Worm (Caenorhabditis elegans): ENCODE data around the gene dnj-9.

The dnj-9 gene

DNA sequence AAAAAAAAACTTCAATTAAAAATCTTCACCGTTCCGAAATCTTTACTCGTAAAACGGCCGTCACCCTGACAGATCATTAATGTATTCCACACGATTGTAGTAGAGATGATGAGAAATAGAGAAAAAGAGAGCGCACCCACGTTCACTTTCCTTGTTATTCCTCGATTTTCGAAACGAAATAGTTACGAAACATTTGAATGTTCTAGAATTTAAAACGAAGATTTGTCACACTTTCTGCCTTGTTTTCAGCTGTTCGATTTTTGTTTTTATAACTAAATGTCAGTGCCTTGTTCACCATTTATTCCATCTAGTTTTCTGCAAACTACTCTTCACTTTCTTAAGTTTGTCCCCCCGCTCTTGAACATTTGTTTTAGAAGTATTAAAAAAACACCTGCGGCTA, 2.9 kb downstream of the dnj-9 start:
- TF ChIP-seq ceh-32 (tag; optimal IDR thresholded peaks at IDR 0.05; ENCODE audit: poor library complexity) (no peak), daf-16 (GFP tag; optimal IDR thresholded peaks at IDR 0.05) (no peak), daf-16 (tag; optimal IDR thresholded peaks at IDR 0.05) (peak; percentile 11), madf-9 (GFP tag; conservative IDR thresholded peaks at IDR 0.05) (no peak), mes-2 (tag; optimal IDR thresholded peaks at IDR 0.05; ENCODE audit: poor library complexity, severe bottlenecking) (no peak), F44E2.7 (GFP tag; IDR thresholded peaks at IDR 0.05) (no peak), ceh-28 (tag; optimal IDR thresholded peaks at IDR 0.05) (no peak), dpl-1 (GFP tag; optimal IDR thresholded peaks at IDR 0.05) (no peak), vab-7 (GFP tag; IDR thresholded peaks at IDR 0.05) (no peak), ZK546.5 (tag; optimal IDR thresholded peaks at IDR 0.05) (no peak), hlh-11 (tag; optimal IDR thresholded peaks at IDR 0.05) (no peak), nhr-28 (tag; optimal IDR thresholded peaks at IDR 0.05) (peak; percentile 18), unc-62 (GFP tag; optimal IDR thresholded peaks at IDR 0.05 in 1 of 2) (peak in 1 of 2 experiments; percentile 60), unc-62 (tag; optimal IDR thresholded peaks at IDR 0.05) (no peak), fos-1 (tag; optimal IDR thresholded peaks at IDR 0.05) (no peak)

- TF ChIP-seq mep-1 (tag; optimal IDR thresholded peaks at IDR 0.05) (no peak), dpl-1 (GFP tag; optimal IDR thresholded peaks at IDR 0.05) (peak; percentile 13), mdt-29 (GFP tag; IDR thresholded peaks at IDR 0.05) (no peak), fos-1 (tag; optimal IDR thresholded peaks at IDR 0.05) (no peak), aha-1 (tag) (peak; percentile 90), ces-1 (GFP tag; optimal IDR thresholded peaks at IDR 0.05) (peak; percentile 48), tag-97 (GFP tag; IDR thresholded peaks at IDR 0.05) (0 out of 2 replicates have a peak, but pooled peaks have one; percentile 75), dmd-6 (GFP tag; IDR thresholded peaks at IDR 0.05) (0 out of 2 replicates have a peak, but pooled peaks have one; percentile 9)
Measured at ce11 chrII:4855489-4855888, 3.6 kb downstream of the dnj-9 start.

- TF ChIP-seq aha-1 (tag): peak; percentile 13
- TF ChIP-seq T20F7.1 (GFP tag; optimal IDR thresholded peaks at IDR 0.05): peak; percentile 32
- no peak for TF ChIP-seq cey-2 (tag; optimal IDR thresholded peaks at IDR 0.05; ENCODE audit: borderline replicate concordance, insufficient read depth)
- no peak for TF ChIP-seq nhr-77 (tag; optimal IDR thresholded peaks at IDR 0.05)
- TF ChIP-seq lin-39 (tag; optimal IDR thresholded peaks at IDR 0.05): no peak
- TF ChIP-seq nhr-28 (tag; optimal IDR thresholded peaks at IDR 0.05): peak; percentile 14
- TF ChIP-seq dve-1 (tag; optimal IDR thresholded peaks at IDR 0.05; ENCODE audit: insufficient read depth): peak; percentile 48
- TF ChIP-seq nhr-237 (tag; optimal IDR thresholded peaks at IDR 0.05): no peak
- peak in 1 of 2 experiments; percentile 36 for TF ChIP-seq mdl-1 (tag; optimal IDR thresholded peaks at IDR 0.05)
- TF ChIP-seq mdt-29 (GFP tag; IDR thresholded peaks at IDR 0.05): 0 out of 2 replicates have a peak, but pooled peaks have one; percentile 58
- TF ChIP-seq nhr-11 (tag; optimal IDR thresholded peaks at IDR 0.05): peak; percentile 17
- peak in 1 of 2 experiments; percentile 59 for TF ChIP-seq lsy-2 (tag; optimal IDR thresholded peaks at IDR 0.05)
- TF ChIP-seq hlh-11 (tag; optimal IDR thresholded peaks at IDR 0.05): peak; percentile 50
- peak; percentile 19 for TF ChIP-seq lin-13 (GFP tag; optimal IDR thresholded peaks at IDR 0.05)
- TF ChIP-seq madf-9 (GFP tag; conservative IDR thresholded peaks at IDR 0.05): no peak
- TF ChIP-seq daf-16 (GFP tag; optimal IDR thresholded peaks at IDR 0.05): no peak
- peak; percentile 2 for TF ChIP-seq daf-16 (tag; optimal IDR thresholded peaks at IDR 0.05)
- peak; percentile 11 for TF ChIP-seq mep-1 (tag; optimal IDR thresholded peaks at IDR 0.05)
- peak; percentile 24; the same call in 1 of the 2 replicates for TF ChIP-seq dmd-6 (GFP tag; IDR thresholded peaks at IDR 0.05)
- peak; percentile 89 for TF ChIP-seq hlh-30 (tag; optimal IDR thresholded peaks at IDR 0.05; ENCODE audit: insufficient read depth)
Measured at ce11 chrII:4856113-4856512, 4.3 kb downstream of the dnj-9 start.

- peak; percentile 23 for TF ChIP-seq nhr-77 (tag; optimal IDR thresholded peaks at IDR 0.05)
- TF ChIP-seq nhr-28 (tag; optimal IDR thresholded peaks at IDR 0.05): peak; percentile 78
- peak in 1 of 2 experiments; percentile 27 for TF ChIP-seq lsy-2 (tag; optimal IDR thresholded peaks at IDR 0.05)
- TF ChIP-seq hlh-11 (tag; optimal IDR thresholded peaks at IDR 0.05): peak; percentile 67
- TF ChIP-seq ctbp-1 (GFP tag; IDR thresholded peaks at IDR 0.05): no peak
- peak; percentile 83 for TF ChIP-seq pqm-1 (tag; optimal IDR thresholded peaks at IDR 0.05)
- TF ChIP-seq nhr-11 (tag; optimal IDR thresholded peaks at IDR 0.05): no peak
- TF ChIP-seq mdl-1 (tag; optimal IDR thresholded peaks at IDR 0.05): peak in 1 of 2 experiments; percentile 1
- TF ChIP-seq daf-16 (GFP tag; optimal IDR thresholded peaks at IDR 0.05): no peak
- peak; percentile 81 for TF ChIP-seq daf-16 (tag; optimal IDR thresholded peaks at IDR 0.05)
- peak; percentile 48 for TF ChIP-seq dve-1 (tag; optimal IDR thresholded peaks at IDR 0.05; ENCODE audit: insufficient read depth)
- TF ChIP-seq ceh-28 (tag; optimal IDR thresholded peaks at IDR 0.05): peak; percentile 5
- TF ChIP-seq unc-62 (GFP tag; optimal IDR thresholded peaks at IDR 0.05 in 1 of 2): peak in 1 of 2 experiments; percentile 20
- no peak for TF ChIP-seq unc-62 (tag; optimal IDR thresholded peaks at IDR 0.05)
- no peak for TF ChIP-seq F37D6.2 (tag; optimal IDR thresholded peaks at IDR 0.05)
- peak; percentile 52; the same call in 1 of the 2 replicates for TF ChIP-seq dmd-6 (GFP tag; IDR thresholded peaks at IDR 0.05)
- TF ChIP-seq mxl-3 (GFP tag; optimal IDR thresholded peaks at IDR 0.05): peak; percentile 61
- TF ChIP-seq hlh-30 (tag; optimal IDR thresholded peaks at IDR 0.05; ENCODE audit: insufficient read depth): peak; percentile 36
- TF ChIP-seq mes-2 (tag; optimal IDR thresholded peaks at IDR 0.05; ENCODE audit: poor library complexity, severe bottlenecking): peak; percentile 48
- TF ChIP-seq pha-4 (GFP tag; IDR thresholded peaks at IDR 0.05): no peak
- TF ChIP-seq pha-4 (tag; optimal IDR thresholded peaks at IDR 0.05): peak; percentile 47
- no peak for TF ChIP-seq zip-2 (tag; optimal IDR thresholded peaks at IDR 0.05)
Measured at ce11 chrII:4857086-4857485, 5.2 kb downstream of the dnj-9 start.
